Worm (Caenorhabditis elegans) whole organism, young adult: ENCODE results near the gene T24C4.5.
A peak's percentile ranks its signal among the peaks of the same experiment; 100 is the strongest.

Source experiments
- B0035.1 ChIP-seq: sonication (generic microtip); optimal IDR thresholded peaks from 2 replicates; lab custom pipeline; 2016; ENCODE audit warnings: missing genetic modification characterization, mild to moderate bottlenecking, missing compliant biosample characterization, missing genotype, missing genetic modification reagents
- B0336.3 ChIP-seq: fragments of 200-800 bp; sonication (Bioruptor generic); IDR thresholded peaks from 2 replicates; pipeline ENCODE4 v1.3.6; 2022; ENCODE audit warnings: missing genetic modification characterization, missing compliant biosample characterization
- C06A6.2 ChIP-seq: fragments of 200-800 bp; sonication (Bioruptor generic); conservative IDR thresholded peaks from 2 replicates; pipeline ENCODE4 v1.3.6; 2022; ENCODE audit warnings: missing genetic modification characterization, missing compliant biosample characterization
- C17E4.6 ChIP-seq: fragments of 200-800 bp; sonication (Bioruptor generic); IDR thresholded peaks from 2 replicates; pipeline ENCODE4 v1.3.6; 2022; ENCODE audit warnings: missing genetic modification reagents, missing genetic modification characterization, missing compliant biosample characterization
- F22D6.2 ChIP-seq: sonication (generic microtip); optimal IDR thresholded peaks from 2 replicates; lab custom pipeline; 2016; ENCODE audit warnings: mild to moderate bottlenecking, missing genetic modification characterization, missing compliant biosample characterization
- F23B12.7 ChIP-seq: sonication (generic microtip); optimal IDR thresholded peaks from 2 replicates; lab custom pipeline; 2017; ENCODE audit warnings: missing genetic modification characterization, mild to moderate bottlenecking, missing compliant biosample characterization, antibody characterized with exemption, moderate library complexity; ENCODE audit not compliant: insufficient read depth
- F33H1.4 ChIP-seq: fragments of 200-800 bp; sonication (Bioruptor generic); IDR thresholded peaks from 2 replicates; pipeline ENCODE4 v1.3.6; 2022; ENCODE audit warnings: missing genetic modification reagents, missing genetic modification characterization, missing compliant biosample characterization
- F57C9.4 ChIP-seq: sonication (generic microtip); optimal IDR thresholded peaks from 2 replicates; lab custom pipeline; 2017; ENCODE audit warnings: mild to moderate bottlenecking, missing genetic modification characterization, missing compliant biosample characterization
- Y53G8AR.9 ChIP-seq: fragments of 200-800 bp; sonication (Bioruptor generic); conservative IDR thresholded peaks from 2 replicates; pipeline ENCODE4 v1.3.6; 2022; ENCODE audit warnings: missing genetic modification reagents, missing genetic modification characterization, missing compliant biosample characterization
- Y95B8A.8 ChIP-seq: fragments of 200-800 bp; sonication (Bioruptor generic); IDR thresholded peaks from 2 replicates; pipeline ENCODE4 v1.3.6; 2022; ENCODE audit warnings: missing genetic modification reagents, missing genetic modification characterization, missing compliant biosample characterization
- ZK185.1 ChIP-seq: sonication (generic microtip); optimal IDR thresholded peaks from 2 replicates; lab custom pipeline; 2016; ENCODE audit warnings: mild to moderate bottlenecking, missing genetic modification characterization, missing compliant biosample characterization; ENCODE audit not compliant: poor library complexity, severe bottlenecking
- ama-1 ChIP-seq, 3 experiments: fragments of 150-350 bp in 1 of 3; sonication (generic microtip) in 2 of 3; optimal IDR thresholded peaks; 2 replicates each; lab custom pipeline; 2014 to 2018; ENCODE audit warnings: missing biosample characterization in 2 of 3, missing genetic modification characterization in 2 of 3, missing genetic modification reagents in 2 of 3
- atf-7 ChIP-seq: sonication (generic microtip); optimal IDR thresholded peaks from 2 replicates; lab custom pipeline; 2017; ENCODE audit warnings: mild to moderate bottlenecking, missing genetic modification characterization, missing compliant biosample characterization
- attf-5 ChIP-seq: fragments of 200-800 bp; sonication (Bioruptor generic); optimal IDR thresholded peaks from 2 replicates; lab custom pipeline; 2018; ENCODE audit warnings: mild to moderate bottlenecking, missing genetic modification characterization, missing compliant biosample characterization
- bed-1 ChIP-seq: fragments of 200-800 bp; sonication (Bioruptor generic); IDR thresholded peaks from 2 replicates; pipeline ENCODE4 v1.3.6; 2022; ENCODE audit warnings: missing genetic modification reagents, missing genetic modification characterization, missing compliant biosample characterization
- cebp-1 ChIP-seq, 2 experiments: fragments of 200-800 bp in 1 of 2; sonication (Bioruptor generic) in 1 of 2; sonication (generic microtip) in 1 of 2; IDR thresholded peaks in 1 of 2; optimal IDR thresholded peaks in 1 of 2; 2 replicates each; pipeline versions ENCODE4 v1.3.6 to Lab custom; 2017 to 2022; ENCODE audit warnings: missing compliant biosample characterization in 2 of 2, missing genetic modification characterization in 2 of 2, mild to moderate bottlenecking in 1 of 2, missing genetic modification reagents in 1 of 2, moderate library complexity in 1 of 2
- ceh-100 ChIP-seq: fragments of 200-800 bp; sonication (Bioruptor generic); IDR thresholded peaks from 2 replicates; pipeline ENCODE4 v1.3.6; 2022; ENCODE audit warnings: missing genetic modification reagents, missing genetic modification characterization, missing compliant biosample characterization
- chd-7 ChIP-seq: sonication (generic microtip); optimal IDR thresholded peaks from 2 replicates; lab custom pipeline; 2016; ENCODE audit warnings: mild to moderate bottlenecking, missing genetic modification characterization, moderate library complexity, missing compliant biosample characterization
- dox-1 ChIP-seq: fragments of 200-800 bp; sonication (Bioruptor generic); IDR thresholded peaks from 2 replicates; pipeline ENCODE4 v1.3.6; 2022; ENCODE audit warnings: missing genetic modification reagents, missing genetic modification characterization, missing compliant biosample characterization
- egrh-3 ChIP-seq: fragments of 200-800 bp; sonication (Bioruptor generic); IDR thresholded peaks from 2 replicates; pipeline ENCODE4 v1.3.6; 2022; ENCODE audit warnings: missing genetic modification reagents, missing genetic modification characterization, missing compliant biosample characterization
- hrde-1 ChIP-seq: sonication (generic microtip); optimal IDR thresholded peaks from 2 replicates; lab custom pipeline; 2016; ENCODE audit warnings: missing genetic modification characterization, mild to moderate bottlenecking, missing compliant biosample characterization, moderate library complexity, missing genotype, missing genetic modification reagents, borderline replicate concordance
- let-526 ChIP-seq: fragments of 200-800 bp; sonication (Bioruptor generic); IDR thresholded peaks from 2 replicates; pipeline ENCODE4 v1.3.6; 2022; ENCODE audit warnings: missing genetic modification reagents, missing genetic modification characterization, missing compliant biosample characterization
- lin-26 ChIP-seq: fragments of 200-800 bp; sonication (Bioruptor generic); IDR thresholded peaks from 2 replicates; pipeline ENCODE4 v1.3.6; 2022; ENCODE audit warnings: missing genetic modification reagents, missing genetic modification characterization, missing compliant biosample characterization
- lin-40 ChIP-seq: sonication (generic microtip); optimal IDR thresholded peaks from 2 replicates; lab custom pipeline; 2016; ENCODE audit warnings: missing genetic modification characterization, mild to moderate bottlenecking, missing compliant biosample characterization, missing genotype, missing genetic modification reagents
- lin-54 ChIP-seq: fragments of 200-800 bp; sonication (Bioruptor generic); optimal IDR thresholded peaks from 2 replicates; lab custom pipeline; 2018; ENCODE audit warnings: mild to moderate bottlenecking, missing genetic modification characterization, missing compliant biosample characterization
- madf-10 ChIP-seq: sonication (generic microtip); optimal IDR thresholded peaks from 2 replicates; lab custom pipeline; 2016; ENCODE audit warnings: mild to moderate bottlenecking, missing genetic modification characterization, missing compliant biosample characterization
- madf-3 ChIP-seq: fragments of 200-800 bp; sonication (Bioruptor generic); IDR thresholded peaks from 2 replicates; pipeline ENCODE4 v1.3.6; 2022; ENCODE audit warnings: missing genetic modification reagents, missing genetic modification characterization, missing compliant biosample characterization
- nfyb-1 ChIP-seq: fragments of 200-800 bp; sonication (Bioruptor generic); IDR thresholded peaks from 2 replicates; pipeline ENCODE4 v1.3.6; 2022; ENCODE audit warnings: missing genetic modification reagents, missing genetic modification characterization, missing compliant biosample characterization
- nhr-120 ChIP-seq: fragments of 200-800 bp; sonication (Bioruptor generic); IDR thresholded peaks from 2 replicates; pipeline ENCODE4 v1.3.6; 2022; ENCODE audit warnings: missing genetic modification characterization, missing compliant biosample characterization
- nhr-80 ChIP-seq: sonication (generic microtip); optimal IDR thresholded peaks from 2 replicates; lab custom pipeline; 2016; ENCODE audit warnings: missing genetic modification characterization, missing compliant biosample characterization
- nhr-90 ChIP-seq: sonication (generic microtip); optimal IDR thresholded peaks from 2 replicates; lab custom pipeline; 2016; ENCODE audit warnings: missing genotype, mild to moderate bottlenecking, missing genetic modification characterization, missing compliant biosample characterization
- pbrm-1 ChIP-seq: fragments of 200-800 bp; sonication (Bioruptor generic); IDR thresholded peaks from 2 replicates; pipeline ENCODE4 v1.3.6; 2022; ENCODE audit warnings: missing genetic modification reagents, missing genetic modification characterization, missing compliant biosample characterization
- pha-4 ChIP-seq: fragments of 150-350 bp; sonication (generic microtip); optimal IDR thresholded peaks from 2 replicates; lab custom pipeline; 2014; ENCODE audit warnings: missing biosample characterization, missing genetic modification reagents, missing genetic modification characterization
- rcor-1 ChIP-seq: fragments of 200-800 bp; sonication (Bioruptor generic); IDR thresholded peaks from 2 replicates; pipeline ENCODE4 v1.3.6; 2022; ENCODE audit warnings: missing genetic modification reagents, missing genetic modification characterization, missing compliant biosample characterization
- snpc-1.3 ChIP-seq: sonication (generic microtip); optimal IDR thresholded peaks from 2 replicates; lab custom pipeline; 2017; ENCODE audit warnings: missing genetic modification characterization, mild to moderate bottlenecking, missing compliant biosample characterization, antibody characterized with exemption, moderate library complexity, missing genotype, missing genetic modification reagents; ENCODE audit not compliant: insufficient read depth
- somi-1 ChIP-seq: fragments of 200-800 bp; sonication (Bioruptor generic); optimal IDR thresholded peaks from 2 replicates; lab custom pipeline; 2018; ENCODE audit warnings: mild to moderate bottlenecking, missing genetic modification characterization, missing compliant biosample characterization
- tlf-1 ChIP-seq: fragments of 200-800 bp; sonication (Bioruptor generic); optimal IDR thresholded peaks from 2 replicates; lab custom pipeline; 2018; ENCODE audit warnings: mild to moderate bottlenecking, missing genetic modification characterization, missing compliant biosample characterization
- unc-62 ChIP-seq: fragments of 150-350 bp; optimal IDR thresholded peaks from 2 replicates; lab custom pipeline; 2014; ENCODE audit warnings: missing biosample characterization, missing genetic modification reagents, missing genetic modification characterization
- zfh-2 ChIP-seq: fragments of 200-800 bp; sonication (Bioruptor generic); conservative IDR thresholded peaks from 2 replicates; pipeline ENCODE4 v1.3.6; 2022; ENCODE audit warnings: missing genetic modification reagents, missing genetic modification characterization, missing compliant biosample characterization
- ztf-18 ChIP-seq: sonication (generic microtip); optimal IDR thresholded peaks from 2 replicates; lab custom pipeline; 2016; ENCODE audit warnings: missing genotype, mild to moderate bottlenecking, missing genetic modification characterization, missing compliant biosample characterization
- ztf-25 ChIP-seq: fragments of 200-800 bp; sonication (Bioruptor generic); IDR thresholded peaks from 2 replicates; pipeline ENCODE4 v1.3.6; 2022; ENCODE audit warnings: missing genetic modification reagents, missing genetic modification characterization, missing compliant biosample characterization
- ztf-26 ChIP-seq: sonication (generic microtip); optimal IDR thresholded peaks from 2 replicates; lab custom pipeline; 2017; ENCODE audit warnings: missing genetic modification characterization, missing compliant biosample characterization
- ztf-28 ChIP-seq: fragments of 200-800 bp; sonication (Bioruptor generic); IDR thresholded peaks from 2 replicates; pipeline ENCODE4 v1.3.6; 2022; ENCODE audit warnings: missing genetic modification reagents, missing genetic modification characterization, missing compliant biosample characterization

Gene T24C4.5

ce11 chrIII:834443-834815, 45.1 kb downstream of the T24C4.5 start:
- TF ChIP-seq Y95B8A.8 (GFP tag; lab: Robert Waterston, UW) (0 out of 2 replicates have a peak, but pooled peaks have one; percentile 45), zfh-2 (GFP tag; lab: Robert Waterston, UW) (peak; percentile 82), B0336.3 (GFP tag; lab: Robert Waterston, UW) (no peak), ama-1 (optimal IDR thresholded peaks at IDR 0.05; lab: Kevin White, UChicago) (peak; percentile 33), ama-1 (GFP tag; optimal IDR thresholded peaks at IDR 0.05; lab: Kevin White, UChicago) (no peak), Y53G8AR.9 (0 out of 2 replicates have a peak, but pooled peaks have one; percentile 11), F57C9.4 (tag; lab: Kevin White, UChicago) (no peak), egrh-3 (GFP tag; lab: Robert Waterston, UW) (peak; percentile 24; the same call in 1 of the 2 replicates), snpc-1.3 (no peak), lin-26 (GFP tag; lab: Robert Waterston, UW) (peak; percentile 18; the same call in 1 of the 2 replicates), madf-3 (GFP tag; lab: Robert Waterston, UW) (peak; percentile 36; the same call in 1 of the 2 replicates)

DNA sequence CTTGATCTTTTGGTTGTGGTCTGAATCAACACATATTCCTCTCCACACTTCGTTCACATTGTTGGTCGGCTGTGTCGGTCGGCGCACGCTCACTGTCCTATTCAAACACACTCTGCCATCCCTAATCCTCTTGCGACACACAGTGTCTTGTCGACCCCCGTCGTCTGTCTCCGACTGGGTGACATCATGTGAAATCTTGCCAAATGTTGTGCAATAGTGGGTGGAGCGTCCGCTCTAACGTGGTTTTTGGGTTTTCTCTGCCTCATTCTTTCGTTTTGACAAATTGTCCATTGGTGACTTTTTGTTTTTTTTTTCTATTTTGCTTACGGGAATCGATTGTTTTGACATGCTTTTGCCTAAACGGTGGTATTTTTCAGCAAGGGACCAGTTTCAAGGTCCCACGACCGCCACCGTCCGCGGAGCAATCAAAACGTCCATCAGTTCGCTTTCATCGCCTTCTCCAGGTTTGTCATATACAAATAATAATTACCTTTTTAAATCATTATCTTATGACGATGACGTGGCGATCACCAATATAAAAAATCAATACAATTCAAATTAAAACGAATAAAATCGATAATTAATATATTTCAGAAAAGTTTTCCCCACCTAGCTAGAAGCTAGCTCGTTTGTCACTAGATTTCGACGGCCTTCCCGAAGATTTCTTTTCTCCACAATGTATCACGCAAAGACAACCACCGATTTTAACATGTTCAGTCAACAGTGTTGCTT, 45.7 kb downstream of the T24C4.5 start:
- TF ChIP-seq tlf-1 (GFP tag; lab: Kevin White, UChicago) (peak; percentile 87), atf-7 (tag; lab: Kevin White, UChicago) (peak; percentile 98), pbrm-1 (peak; percentile 86), C17E4.6 (GFP tag; lab: Robert Waterston, UW) (no peak), ztf-25 (GFP tag; lab: Robert Waterston, UW) (no peak), ztf-28 (GFP tag; lab: Robert Waterston, UW) (no peak), F33H1.4 (peak; percentile 39; the same call in 1 of the 2 replicates), snpc-1.3 (no peak), zfh-2 (GFP tag; lab: Robert Waterston, UW) (peak; percentile 92), egrh-3 (GFP tag; lab: Robert Waterston, UW) (no peak), B0035.1 (tag; lab: Kevin White, UChicago) (peak; percentile 8), somi-1 (peak; percentile 68), let-526 (peak; percentile 82; the same call in 1 of the 2 replicates), unc-62 (GFP tag; lab: Kevin White, UChicago) (peak; percentile 82), chd-7 (tag; lab: Kevin White, UChicago) (peak; percentile 85), hrde-1 (no peak), lin-54 (GFP tag; lab: Kevin White, UChicago) (peak; percentile 60), rcor-1 (GFP tag; lab: Robert Waterston, UW) (0 out of 2 replicates have a peak, but pooled peaks have one; percentile 32), dox-1 (peak; percentile 89), ztf-18 (tag; lab: Kevin White, UChicago) (peak; percentile 33), Y53G8AR.9 (no peak; the same call in 1 of the 2 replicates), bed-1 (no peak), madf-3 (GFP tag; lab: Robert Waterston, UW) (no peak), nhr-80 (tag; lab: Kevin White, UChicago) (peak; percentile 95), pha-4 (tag; lab: Kevin White, UChicago) (peak; percentile 89), lin-40 (tag; lab: Kevin White, UChicago) (peak; percentile 89), attf-5 (GFP tag; lab: Kevin White, UChicago) (peak; percentile 88), F23B12.7 (tag; lab: Kevin White, UChicago) (peak; percentile 40), madf-10 (tag; lab: Kevin White, UChicago) (peak; percentile 77), F22D6.2 (peak; percentile 81), nhr-120 (GFP tag; lab: Robert Waterston, UW) (no peak), C06A6.2 (peak; percentile 70; the same call in 1 of the 2 replicates), cebp-1 (GFP tag; IDR thresholded peaks at IDR 0.05; lab: Robert Waterston, UW) (peak; percentile 98), cebp-1 (tag; optimal IDR thresholded peaks at IDR 0.05; lab: Kevin White, UChicago) (peak; percentile 98), ZK185.1 (tag; lab: Kevin White, UChicago) (peak; percentile 78), ztf-26 (peak; percentile 92), nhr-90 (peak; percentile 84), nfyb-1 (GFP tag; lab: Robert Waterston, UW) (peak; percentile 84), ceh-100 (GFP tag; lab: Robert Waterston, UW) (peak; percentile 45; the same call in 1 of the 2 replicates)
